Worm (Caenorhabditis elegans): ENCODE data around the gene col-96.

DNA sequence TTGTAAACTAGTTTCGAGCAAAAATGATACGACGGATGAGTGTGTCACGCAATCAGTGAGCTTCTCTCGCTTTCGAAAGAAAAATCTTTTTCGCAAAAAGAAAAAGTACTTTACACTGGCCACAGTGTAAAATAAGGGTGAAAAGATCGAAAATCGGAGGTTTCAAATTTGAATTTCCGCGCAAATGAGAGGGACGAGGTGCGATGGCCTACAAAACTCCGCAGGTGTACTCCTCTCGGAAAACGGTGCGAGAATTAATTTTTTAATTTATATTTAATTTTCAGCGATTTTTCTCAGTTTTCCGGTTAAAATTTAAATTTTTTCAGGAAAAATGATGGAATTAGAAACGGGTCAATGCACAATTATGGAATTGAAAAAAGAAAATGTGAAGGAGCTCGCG lies 40.2 kb upstream of the col-96 start, which contains the start of gene mrt-2:
- TF ChIP-seq blmp-1 (tag; optimal IDR thresholded peaks at IDR 0.05) (no peak), ztf-11 (tag; optimal IDR thresholded peaks at IDR 0.05) (no peak), unc-62 (GFP tag; optimal IDR thresholded peaks at IDR 0.05) (no peak), snpc-4 (tag; optimal IDR thresholded peaks at IDR 0.05) (no peak), nhr-237 (tag; optimal IDR thresholded peaks at IDR 0.05) (peak; percentile 34), ces-1 (GFP tag; optimal IDR thresholded peaks at IDR 0.05) (peak; percentile 53), nhr-76 (tag; optimal IDR thresholded peaks at IDR 0.05) (no peak), zip-8 (tag; optimal IDR thresholded peaks at IDR 0.05) (no peak), sptf-1 (tag; optimal IDR thresholded peaks at IDR 0.05) (peak; percentile 29), ceh-83 (GFP tag; optimal IDR thresholded peaks at IDR 0.05) (no peak), unc-39 (tag; optimal IDR thresholded peaks at IDR 0.05) (no peak), nhr-28 (tag; optimal IDR thresholded peaks at IDR 0.05) (no peak), nhr-12 (tag; optimal IDR thresholded peaks at IDR 0.05) (no peak)

All from whole organism, mixed stage, embryonic.